Worm (Caenorhabditis elegans) whole organism, late embryonic: ENCODE measurements around the gene C29F7.10.
"Not testable (repeated sequence)": the region's sequence is repeated elsewhere in the genome, so short reads cannot be mapped to it uniquely, and the experiment has no call there.

Source experiments
- F13H6.1 ChIP-seq: sonication (generic microtip); optimal IDR thresholded peaks from 2 replicates; lab custom pipeline; 2016; ENCODE audit warnings: missing genetic modification characterization, missing compliant biosample characterization
- K02D7.2 ChIP-seq: sonication (generic microtip); optimal IDR thresholded peaks from 2 replicates; lab custom pipeline; 2017; ENCODE audit warnings: mild to moderate bottlenecking, missing genetic modification characterization, missing compliant biosample characterization
- K09A11.1 ChIP-seq: sonication (generic microtip); optimal IDR thresholded peaks from 2 replicates; lab custom pipeline; 2017; ENCODE audit warnings: antibody characterized with exemption, mild to moderate bottlenecking, missing genetic modification characterization, missing compliant biosample characterization; ENCODE audit not compliant: insufficient read depth
- ama-1 ChIP-seq: fragments of 150-350 bp; optimal IDR thresholded peaks from 2 replicates; lab custom pipeline; 2014
- ceh-19 ChIP-seq: fragments of 200-800 bp; sonication (Bioruptor generic); optimal IDR thresholded peaks from 2 replicates; lab custom pipeline; 2018; ENCODE audit warnings: mild to moderate bottlenecking, missing genetic modification characterization, missing compliant biosample characterization
- ceh-30 ChIP-seq: fragments of 150-350 bp; optimal IDR thresholded peaks from 2 replicates; lab custom pipeline; 2014; ENCODE audit warnings: missing biosample characterization, missing genetic modification characterization
- ceh-34 ChIP-seq: sonication (generic microtip); optimal IDR thresholded peaks from 2 replicates; lab custom pipeline; 2016; ENCODE audit warnings: mild to moderate bottlenecking, missing genetic modification characterization, missing compliant biosample characterization
- ceh-6 ChIP-seq: fragments of 200-800 bp; sonication (Bioruptor generic); optimal IDR thresholded peaks from 2 replicates; lab custom pipeline; 2018; ENCODE audit warnings: mild to moderate bottlenecking, missing genetic modification characterization, missing compliant biosample characterization
- ceh-9 ChIP-seq: sonication (generic microtip); optimal IDR thresholded peaks from 2 replicates; lab custom pipeline; 2016; ENCODE audit warnings: mild to moderate bottlenecking, missing genetic modification characterization, inconsistent platforms, missing compliant biosample characterization
- dve-1 ChIP-seq: sonication (generic microtip); optimal IDR thresholded peaks from 2 replicates; lab custom pipeline; 2017; ENCODE audit warnings: antibody characterized with exemption, mild to moderate bottlenecking, missing genetic modification characterization, missing compliant biosample characterization
- elt-2 ChIP-seq: sonication (generic microtip); optimal IDR thresholded peaks from 2 replicates; lab custom pipeline; 2016; ENCODE audit warnings: missing genetic modification reagents, missing genetic modification characterization, missing compliant biosample characterization
- eyg-1 ChIP-seq: sonication (generic microtip); optimal IDR thresholded peaks from 2 replicates; lab custom pipeline; 2016; ENCODE audit warnings: missing genotype, missing genetic modification characterization, missing compliant biosample characterization
- gmeb-2 ChIP-seq: sonication (generic microtip); optimal IDR thresholded peaks from 2 replicates; lab custom pipeline; 2016; ENCODE audit warnings: missing genetic modification characterization, inconsistent platforms, missing compliant biosample characterization
- hlh-15 ChIP-seq: sonication (generic microtip); optimal IDR thresholded peaks from 2 replicates; lab custom pipeline; 2016; ENCODE audit warnings: missing genetic modification characterization, missing compliant biosample characterization
- hlh-8 ChIP-seq: sonication (generic microtip); optimal IDR thresholded peaks from 2 replicates; lab custom pipeline; 2016; ENCODE audit warnings: missing genotype, missing genetic modification characterization, missing compliant biosample characterization
- lim-6 ChIP-seq: sonication (generic microtip); optimal IDR thresholded peaks from 2 replicates; lab custom pipeline; 2016; ENCODE audit warnings: missing genetic modification characterization, missing compliant biosample characterization
- madf-2 ChIP-seq: sonication (generic microtip); optimal IDR thresholded peaks from 2 replicates; lab custom pipeline; 2017; ENCODE audit warnings: missing genetic modification characterization, missing compliant biosample characterization
- mec-3 ChIP-seq: sonication (generic microtip); optimal IDR thresholded peaks from 2 replicates; lab custom pipeline; 2016; ENCODE audit warnings: borderline replicate concordance, missing genetic modification characterization, missing compliant biosample characterization
- nhr-11 ChIP-seq: fragments of 150-350 bp; optimal IDR thresholded peaks from 2 replicates; lab custom pipeline; 2014; ENCODE audit warnings: missing biosample characterization, missing genetic modification characterization
- npax-4 ChIP-seq: sonication (generic microtip); optimal IDR thresholded peaks from 2 replicates; lab custom pipeline; 2016; ENCODE audit warnings: missing genetic modification characterization, missing compliant biosample characterization
- pat-9 ChIP-seq: fragments of 200-800 bp; sonication (Bioruptor generic); optimal IDR thresholded peaks from 2 replicates; lab custom pipeline; 2018; ENCODE audit warnings: mild to moderate bottlenecking, missing genetic modification characterization, moderate library complexity, missing compliant biosample characterization
- pha-4 ChIP-seq: fragments of 150-350 bp; optimal IDR thresholded peaks from 2 replicates; lab custom pipeline; 2018; ENCODE audit warnings: missing biosample characterization, missing genetic modification reagents, missing genetic modification characterization
- pqm-1 ChIP-seq: sonication (generic microtip); optimal IDR thresholded peaks from 2 replicates; lab custom pipeline; 2016; ENCODE audit warnings: missing genetic modification characterization, missing compliant biosample characterization
- pros-1 ChIP-seq: fragments of 150-350 bp; optimal IDR thresholded peaks from 2 replicates; lab custom pipeline; 2014; ENCODE audit warnings: missing biosample characterization, missing genetic modification reagents, missing genetic modification characterization
- ref-2 ChIP-seq: sonication (generic microtip); optimal IDR thresholded peaks from 2 replicates; lab custom pipeline; 2016; ENCODE audit warnings: missing genetic modification characterization, missing compliant biosample characterization
- rnt-1 ChIP-seq: sonication (generic microtip); optimal IDR thresholded peaks from 2 replicates; lab custom pipeline; 2016; ENCODE audit warnings: missing genetic modification characterization, missing compliant biosample characterization
- sdc-2 ChIP-seq: sonication (generic microtip); optimal IDR thresholded peaks from 2 replicates; lab custom pipeline; 2016; ENCODE audit warnings: missing genotype, missing genetic modification characterization, missing compliant biosample characterization
- sox-2 ChIP-seq: fragments of 200-800 bp; sonication (Bioruptor generic); IDR thresholded peaks from 2 replicates; pipeline ENCODE4 v1.3.6; 2022; ENCODE audit warnings: missing genetic modification reagents, missing genetic modification characterization, missing compliant biosample characterization
- tbx-2 ChIP-seq: sonication (generic microtip); optimal IDR thresholded peaks from 2 replicates; lab custom pipeline; 2016; ENCODE audit warnings: missing genetic modification characterization, missing compliant biosample characterization
- tbx-7 ChIP-seq: sonication (generic microtip); optimal IDR thresholded peaks from 2 replicates; lab custom pipeline; 2016; ENCODE audit warnings: missing genotype, missing genetic modification characterization, missing compliant biosample characterization
- unc-3 ChIP-seq, 2 experiments: fragments of 200-800 bp in 1 of 2; sonication (Bioruptor generic) in 1 of 2; sonication (generic microtip) in 1 of 2; conservative IDR thresholded peaks in 1 of 2; optimal IDR thresholded peaks in 1 of 2; 2 replicates each; pipeline versions ENCODE4 v1.3.6 to Lab custom; 2016 to 2022; ENCODE audit warnings: missing compliant biosample characterization in 2 of 2, missing genetic modification characterization in 2 of 2, missing genetic modification reagents in 1 of 2
- unc-42 ChIP-seq: sonication (generic microtip); optimal IDR thresholded peaks from 2 replicates; lab custom pipeline; 2016; ENCODE audit warnings: missing genotype, missing genetic modification characterization, missing compliant biosample characterization
- unc-55 ChIP-seq: sonication (generic microtip); optimal IDR thresholded peaks from 2 replicates; lab custom pipeline; 2017; ENCODE audit warnings: missing biosample characterization, missing genetic modification reagents, missing genetic modification characterization

Gene C29F7.10

DNA sequence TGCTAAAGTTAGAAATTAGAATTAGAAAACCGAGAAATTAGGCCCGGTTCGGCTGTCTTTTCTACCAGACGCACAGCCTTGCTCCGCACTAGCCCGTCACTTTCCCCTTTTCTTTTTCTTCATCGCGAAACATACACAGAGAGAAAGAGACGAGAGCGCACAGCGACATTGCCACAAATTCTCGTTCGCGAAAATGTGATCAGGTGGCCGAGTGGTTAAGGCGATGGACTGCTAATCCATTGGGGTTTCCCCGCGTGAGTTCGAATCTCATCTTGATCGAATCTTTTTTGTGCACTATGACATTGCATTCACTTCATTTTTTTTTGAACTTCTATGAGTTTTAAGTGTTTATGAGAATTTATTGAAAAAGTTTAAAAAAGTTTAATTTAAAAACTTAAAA, 11.2 kb upstream of the C29F7.10 start (continued):
- no peak for TF ChIP-seq ama-1 (lab: Kevin White, UChicago)
- TF ChIP-seq lim-6: no peak
- TF ChIP-seq mec-3 (tag; lab: Kevin White, UChicago): no peak
- peak; percentile 37 for TF ChIP-seq rnt-1 (tag; lab: Kevin White, UChicago)
- no peak for TF ChIP-seq pros-1 (tag; lab: Kevin White, UChicago)
- no peak for TF ChIP-seq ceh-9 (tag; lab: Kevin White, UChicago)
- TF ChIP-seq tbx-2: peak; percentile 3
- no peak for TF ChIP-seq K02D7.2 (tag; lab: Kevin White, UChicago)
- peak; percentile 40 for TF ChIP-seq ref-2 (tag; lab: Kevin White, UChicago)
- no peak for TF ChIP-seq hlh-8
- TF ChIP-seq madf-2 (tag; lab: Kevin White, UChicago): no peak

DNA sequence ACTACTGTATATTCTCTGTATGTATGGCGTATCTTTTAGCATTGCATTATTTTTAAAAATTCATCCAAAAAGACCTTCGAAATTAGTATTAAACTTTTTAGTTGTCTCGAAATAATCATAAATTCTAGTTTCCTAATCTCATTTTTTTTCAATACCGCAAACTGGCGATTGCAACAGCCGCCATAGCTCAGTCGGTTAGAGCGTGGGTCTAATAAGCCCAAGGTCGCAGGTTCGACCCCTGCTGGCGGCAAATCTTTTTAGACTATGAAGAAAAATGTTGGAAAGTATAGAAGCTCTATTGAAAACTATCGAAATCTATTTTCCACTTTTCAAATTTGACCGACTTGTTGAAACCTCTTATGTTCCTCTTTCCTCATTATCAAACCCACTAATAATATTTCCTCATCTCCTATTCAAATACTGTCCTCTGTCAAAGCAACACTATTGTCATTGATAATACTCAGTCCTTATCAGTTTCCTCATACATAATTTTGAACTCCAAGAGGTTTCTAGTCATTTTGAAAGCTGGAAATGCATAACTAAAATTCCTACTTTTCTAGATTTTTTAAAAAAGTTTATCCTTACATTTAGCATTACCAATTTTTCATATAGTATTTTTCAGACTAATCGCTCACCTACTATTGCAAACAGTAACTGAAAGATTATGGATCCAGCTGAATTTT, 4.6 kb upstream of the C29F7.10 start, which contains the start of gene jmjd-3.3:
Gene jmjd-3.3 (plus strand): TSS at position 633 of the 683 bp plus-strand sequence.
- TF ChIP-seq tbx-7 (tag; lab: Kevin White, UChicago): no peak
- TF ChIP-seq gmeb-2 (tag; lab: Kevin White, UChicago): no peak
- TF ChIP-seq hlh-15: no peak
- no peak for TF ChIP-seq sox-2 (GFP tag; lab: Robert Waterston, UW)
- TF ChIP-seq K09A11.1 (tag; lab: Kevin White, UChicago): no peak
- no peak for TF ChIP-seq pha-4
- no peak for TF ChIP-seq ceh-34 (tag; lab: Kevin White, UChicago)
- no peak for TF ChIP-seq hlh-8
- no peak for TF ChIP-seq unc-3 (GFP tag; conservative IDR thresholded peaks at IDR 0.05; lab: Robert Waterston, UW)
- TF ChIP-seq unc-3 (tag; optimal IDR thresholded peaks at IDR 0.05; lab: Kevin White, UChicago): no peak
- TF ChIP-seq, all 69 proteins: peak for 0

DNA sequence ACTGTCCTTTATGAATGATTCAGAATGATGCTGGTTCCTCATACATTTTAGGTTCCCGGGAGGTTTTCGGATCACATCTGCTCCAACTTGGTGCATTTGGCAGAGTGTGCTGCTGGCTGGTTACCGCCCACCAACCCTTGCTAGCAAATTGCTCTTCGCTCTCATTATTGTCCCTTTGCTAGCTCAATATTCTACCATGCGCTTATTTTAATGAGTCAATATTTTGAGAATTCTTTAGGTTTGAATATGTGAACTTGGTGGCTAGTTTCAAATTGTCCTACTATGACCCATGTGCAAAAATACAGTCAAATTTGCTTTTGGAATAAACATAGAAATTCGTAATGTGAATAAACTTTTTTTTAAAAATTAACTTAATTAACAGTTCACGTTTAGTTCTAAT, 3.8 kb upstream of the C29F7.10 start:
- TF ChIP-seq nhr-11 (no peak), pat-9 (tag; lab: Kevin White, UChicago) (no peak), elt-2 (tag; lab: Kevin White, UChicago) (no peak), sdc-2 (peak; percentile 93)

DNA sequence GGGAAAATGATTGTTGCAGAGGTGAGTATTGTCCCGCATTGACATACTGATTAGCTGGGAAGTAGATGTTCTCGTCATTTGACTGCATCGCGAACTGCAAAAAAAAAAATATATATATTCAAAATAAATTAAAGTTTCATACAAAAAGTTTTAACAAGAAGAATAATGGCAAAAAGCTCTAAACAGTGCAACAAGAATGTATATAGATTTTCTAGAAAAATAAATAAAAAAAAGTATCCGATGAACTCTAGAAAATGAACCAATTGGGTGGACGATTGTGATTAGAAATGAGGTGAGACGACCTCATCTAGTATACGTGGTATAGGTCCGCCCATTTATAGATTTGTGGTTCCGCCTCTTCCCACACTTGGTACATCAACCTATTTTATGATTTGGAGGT, 2.5 kb downstream of the C29F7.10 start, which contains the start of gene fkh-4:
Gene fkh-4 (minus strand): TSS at position 101 of the 400 bp plus-strand sequence.
- TF ChIP-seq pqm-1 (tag; lab: Kevin White, UChicago); dve-1; ceh-6: not testable (repeated sequence)

DNA sequence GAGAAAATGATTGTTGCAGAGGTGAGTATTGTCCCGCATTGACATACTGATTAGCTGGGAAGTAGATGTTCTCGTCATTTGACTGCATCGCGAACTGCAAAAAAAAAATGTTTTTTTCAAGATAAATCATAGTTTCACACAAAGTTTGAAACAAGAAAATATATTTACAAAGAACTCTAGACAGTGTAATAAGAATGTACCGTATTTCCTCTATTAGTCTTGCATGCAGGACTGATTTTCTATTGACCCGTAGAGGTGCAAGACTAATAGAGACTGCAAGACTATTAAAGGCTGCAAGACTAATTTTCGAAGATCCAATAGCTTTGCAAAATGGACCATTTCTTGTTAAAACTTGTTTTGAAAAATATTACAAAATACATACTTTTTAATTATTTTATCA, 7.9 kb downstream of the C29F7.10 start, which contains the start of gene fkh-3:
Gene fkh-3 (minus strand): TSS at position 101 of the 400 bp plus-strand sequence.
- TF ChIP-seq eyg-1 (tag; lab: Kevin White, UChicago) (no peak), lim-6 (no peak), unc-3 (GFP tag; conservative IDR thresholded peaks at IDR 0.05; lab: Robert Waterston, UW) (no peak), unc-3 (tag; optimal IDR thresholded peaks at IDR 0.05; lab: Kevin White, UChicago) (no peak), ceh-9 (tag; lab: Kevin White, UChicago) (no peak), ceh-30 (tag; lab: Kevin White, UChicago) (no peak), pat-9 (tag; lab: Kevin White, UChicago) (no peak), ref-2 (tag; lab: Kevin White, UChicago) (no peak), unc-55 (GFP tag; lab: Kevin White, UChicago) (no peak), K02D7.2 (tag; lab: Kevin White, UChicago) (no peak), npax-4 (tag; lab: Kevin White, UChicago) (no peak), F13H6.1 (tag; lab: Kevin White, UChicago) (no peak), gmeb-2 (tag; lab: Kevin White, UChicago) (no peak), ceh-19 (GFP tag; lab: Kevin White, UChicago) (no peak), K09A11.1 (tag; lab: Kevin White, UChicago) (no peak), unc-42 (tag; lab: Kevin White, UChicago) (no peak)
